Worm (Caenorhabditis elegans) whole organism, L3 larva: ENCODE results near the gene sdz-20.

Experiments used
- R02D3.7 ChIP-seq: fragments of 150-350 bp; optimal IDR thresholded peaks from 2 replicates; lab custom pipeline; 2014; ENCODE audit warnings: missing biosample characterization, missing genetic modification characterization
- ZK546.5 ChIP-seq: sonication (generic microtip); optimal IDR thresholded peaks from 2 replicates; lab custom pipeline; 2017; ENCODE audit warnings: missing biosample characterization, missing genetic modification characterization
- ceh-82 ChIP-seq: fragments of 150-350 bp; optimal IDR thresholded peaks from 2 replicates; lab custom pipeline; 2014; ENCODE audit warnings: missing biosample characterization, missing genetic modification characterization
- elt-3 ChIP-seq, 3 experiments: fragments of 150-350 bp in 1 of 3; sonication (generic microtip) in 2 of 3; optimal IDR thresholded peaks; 2 replicates in 2 of 3; 4 replicates in 1 of 3; lab custom pipeline; 2014 to 2017; ENCODE audit warnings: missing biosample characterization in 3 of 3, missing genetic modification characterization in 3 of 3
- eor-1 ChIP-seq, 2 experiments: fragments of 150-350 bp; optimal IDR thresholded peaks; 2 replicates each; lab custom pipeline; 2014 to 2018; ENCODE audit warnings: missing biosample characterization in 2 of 2, missing genetic modification characterization in 2 of 2
- fos-1 ChIP-seq: fragments of 150-350 bp; optimal IDR thresholded peaks from 2 replicates; lab custom pipeline; 2014; ENCODE audit warnings: missing biosample characterization, missing genetic modification characterization
- hmg-11 ChIP-seq: sonication (generic microtip); optimal IDR thresholded peaks from 2 replicates; lab custom pipeline; 2016; ENCODE audit warnings: missing genetic modification characterization, missing compliant biosample characterization
- lin-15B ChIP-seq: fragments of 150-350 bp; optimal IDR thresholded peaks from 2 replicates; lab custom pipeline; 2014; ENCODE audit warnings: missing biosample characterization, missing genetic modification characterization
- mdl-1 ChIP-seq: fragments of 150-350 bp; optimal IDR thresholded peaks from 2 replicates; lab custom pipeline; 2014; ENCODE audit warnings: missing biosample characterization, missing genetic modification characterization
- nhr-11 ChIP-seq: fragments of 150-350 bp; optimal IDR thresholded peaks from 2 replicates; lab custom pipeline; 2014; ENCODE audit warnings: missing biosample characterization, missing genetic modification characterization
- nhr-237 ChIP-seq: fragments of 150-350 bp; optimal IDR thresholded peaks from 2 replicates; lab custom pipeline; 2014; ENCODE audit warnings: missing biosample characterization, missing genetic modification characterization
- skn-1 ChIP-seq: fragments of 150-350 bp; optimal IDR thresholded peaks from 2 replicates; lab custom pipeline; 2014; ENCODE audit warnings: missing biosample characterization, missing genetic modification characterization
- unc-62 ChIP-seq: fragments of 150-350 bp; sonication (generic microtip); optimal IDR thresholded peaks from 4 replicates; lab custom pipeline; 2014; ENCODE audit warnings: missing biosample characterization, missing genetic modification reagents, missing genetic modification characterization
- zag-1 ChIP-seq: fragments of 150-350 bp; optimal IDR thresholded peaks from 2 replicates; lab custom pipeline; 2014; ENCODE audit warnings: missing biosample characterization, missing genetic modification characterization

- TF ChIP-seq hmg-11 (tag; lab: Kevin White, UChicago) (no peak), nhr-11 (tag; lab: Kevin White, UChicago) (no peak), mdl-1 (no peak), nhr-237 (tag; lab: Kevin White, UChicago) (no peak), lin-15B (tag; lab: Kevin White, UChicago) (no peak), unc-62 (no peak), eor-1 (tag; optimal IDR thresholded peaks at IDR 0.05; lab: Kevin White, UChicago) (no peak), ZK546.5 (tag; lab: Kevin White, UChicago) (no peak), R02D3.7 (tag; lab: Kevin White, UChicago) (no peak), fos-1 (no peak), skn-1 (no peak), elt-3 (tag; optimal IDR thresholded peaks at IDR 0.05; lab: Kevin White, UChicago) (no peak), ceh-82 (no peak), zag-1 (tag; lab: Kevin White, UChicago) (no peak)
Measured at ce11 chrIII:13310552-13310951, 23.3 kb upstream of the sdz-20 start.
